Worm (Caenorhabditis elegans): Measurements from ENCODE around the gene C04G6.6.
"Not testable (repeated sequence)": the region's sequence is repeated elsewhere in the genome, so short reads cannot be mapped to it uniquely, and the experiment has no call there.

C04G6.6 gene

DNA sequence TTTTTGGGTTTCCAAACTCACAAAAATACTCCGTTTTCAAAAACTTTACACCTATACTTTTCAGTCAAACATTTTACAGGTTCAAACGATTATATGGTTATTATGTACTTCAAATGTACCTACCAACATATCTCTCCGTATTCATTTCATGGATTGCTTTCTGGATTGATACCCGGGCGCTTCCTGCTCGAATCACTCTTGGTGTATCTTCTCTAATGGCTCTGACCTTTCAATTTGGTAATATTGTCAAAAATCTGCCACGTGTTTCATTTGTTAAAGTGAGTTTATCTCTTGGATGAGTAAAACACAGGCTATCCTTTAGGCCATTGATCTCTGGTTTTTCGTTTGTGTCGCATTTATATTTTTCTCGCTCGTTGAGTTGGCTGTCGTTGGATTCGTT lies 32.3 kb upstream of the C04G6.6 start:
- TF ChIP-seq ceh-83 (GFP tag; optimal IDR thresholded peaks at IDR 0.05) (no peak), drap-1 (GFP tag; optimal IDR thresholded peaks at IDR 0.05) (no peak), ces-1 (GFP tag; optimal IDR thresholded peaks at IDR 0.05) (no peak), mep-1 (tag; optimal IDR thresholded peaks at IDR 0.05) (no peak), mab-5 (tag; optimal IDR thresholded peaks at IDR 0.05) (no peak), elt-3 (tag; optimal IDR thresholded peaks at IDR 0.05) (no peak), zip-8 (tag; optimal IDR thresholded peaks at IDR 0.05) (no peak), nhr-2 (tag; optimal IDR thresholded peaks at IDR 0.05) (no peak), lin-32 (GFP tag; optimal IDR thresholded peaks at IDR 0.05) (no peak), bed-3 (GFP tag; optimal IDR thresholded peaks at IDR 0.05) (no peak), snpc-4 (tag; optimal IDR thresholded peaks at IDR 0.05) (no peak), hlh-1 (tag; optimal IDR thresholded peaks at IDR 0.05) (no peak), lsy-2 (tag; optimal IDR thresholded peaks at IDR 0.05) (no peak), unc-120 (tag; optimal IDR thresholded peaks at IDR 0.05; ENCODE audit: poor library complexity, severe bottlenecking) (no peak), mls-2 (tag; optimal IDR thresholded peaks at IDR 0.05) (no peak), elt-1 (tag; optimal IDR thresholded peaks at IDR 0.05; ENCODE audit: borderline replicate concordance, insufficient read depth) (no peak)

DNA sequence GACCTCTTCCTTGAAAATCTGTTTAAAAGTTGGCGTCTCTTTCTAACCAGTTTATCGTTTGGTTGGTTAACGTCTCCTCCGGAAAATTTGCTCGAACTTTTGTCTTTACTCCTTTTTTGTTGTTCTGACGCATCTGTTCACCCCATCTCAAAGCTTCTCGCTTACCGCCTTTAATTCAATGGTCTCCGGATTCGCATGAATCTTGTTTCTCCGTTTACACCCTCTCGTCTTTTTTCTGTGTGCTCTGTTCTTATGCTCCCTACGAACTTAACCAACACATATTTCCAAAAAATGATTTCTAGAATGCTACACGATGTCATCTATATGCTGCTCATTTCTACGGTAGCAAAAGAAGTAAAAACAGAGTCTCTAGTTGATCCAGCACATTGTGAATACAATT lies 30.5 kb upstream of the C04G6.6 start, which contains the start of gene lgc-56:
Gene lgc-56 (plus strand): TSS at position 301 of the 400 bp plus-strand sequence.
- no peak for TF ChIP-seq lsy-2 (tag; optimal IDR thresholded peaks at IDR 0.05)
- TF ChIP-seq lin-32 (GFP tag; optimal IDR thresholded peaks at IDR 0.05), result no peak
- TF ChIP-seq ztf-11 (tag; optimal IDR thresholded peaks at IDR 0.05), result no peak
- no peak for TF ChIP-seq elt-3 (tag; optimal IDR thresholded peaks at IDR 0.05)
- no peak for TF ChIP-seq ceh-83 (GFP tag; optimal IDR thresholded peaks at IDR 0.05)
- no peak for TF ChIP-seq nhr-12 (tag; optimal IDR thresholded peaks at IDR 0.05)
- TF ChIP-seq sem-2 (GFP tag; optimal IDR thresholded peaks at IDR 0.05), result no peak
- TF ChIP-seq flh-1 (GFP tag; optimal IDR thresholded peaks at IDR 0.05), result no peak
- no peak for TF ChIP-seq unc-62 (GFP tag; optimal IDR thresholded peaks at IDR 0.05)
- TF ChIP-seq M03D4.4 (tag; optimal IDR thresholded peaks at IDR 0.05), result no peak

DNA sequence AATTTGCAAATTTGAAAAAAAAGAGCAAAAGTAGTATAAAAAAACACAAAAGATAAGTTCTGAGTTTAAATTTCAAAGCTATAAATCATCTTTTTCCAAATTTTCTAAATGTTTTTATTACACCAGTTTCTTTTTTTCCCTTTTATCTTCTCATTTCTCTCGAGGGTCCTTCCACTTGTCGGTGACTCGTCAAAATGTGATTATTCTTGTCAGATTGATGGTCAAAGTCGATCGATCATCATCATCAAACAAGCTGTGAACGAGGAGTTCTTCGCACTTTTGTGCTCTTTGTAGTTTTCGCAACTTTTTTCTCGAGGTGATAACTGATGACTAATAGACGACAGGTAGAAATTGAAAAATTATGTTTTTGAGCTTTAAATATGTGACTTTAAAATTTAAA lies 21.1 kb upstream of the C04G6.6 start:
- TF ChIP-seq nhr-12 (tag; optimal IDR thresholded peaks at IDR 0.05) (no peak), unc-62 (GFP tag; optimal IDR thresholded peaks at IDR 0.05) (peak; percentile 86)

DNA sequence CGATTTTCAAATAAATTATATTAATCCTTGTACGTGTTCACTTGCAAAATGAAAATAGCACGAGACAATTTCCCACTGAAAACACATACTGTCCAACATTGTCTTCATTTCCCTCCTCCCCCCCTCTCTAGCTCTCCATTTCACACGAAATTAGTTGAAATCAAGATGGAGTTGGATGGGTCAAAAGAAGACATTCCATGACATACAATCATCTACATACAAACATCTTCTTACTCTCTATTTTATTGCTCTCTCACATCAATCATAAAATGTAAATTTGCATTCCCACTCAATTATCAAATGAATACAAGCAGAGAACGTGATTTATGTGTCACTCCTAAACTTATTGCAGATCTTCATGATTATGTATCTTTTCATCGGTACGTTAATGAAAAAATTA lies 16.2 kb upstream of the C04G6.6 start, which contains the start of gene srsy-1:
Gene srsy-1 (plus strand): TSS at position 301 of the 400 bp plus-strand sequence.
- TF ChIP-seq pha-4 (tag; optimal IDR thresholded peaks at IDR 0.05), result no peak
- no peak for TF ChIP-seq hlh-1 (tag; optimal IDR thresholded peaks at IDR 0.05)
- TF ChIP-seq cnd-1 (tag; optimal IDR thresholded peaks at IDR 0.05), result no peak
- TF ChIP-seq lin-13 (tag; optimal IDR thresholded peaks at IDR 0.05), result no peak
- no peak for TF ChIP-seq unc-62 (GFP tag; optimal IDR thresholded peaks at IDR 0.05)
- no peak for TF ChIP-seq nhr-28 (tag; optimal IDR thresholded peaks at IDR 0.05)
- no peak for TF ChIP-seq nhr-12 (tag; optimal IDR thresholded peaks at IDR 0.05)
- TF ChIP-seq tbx-8 (GFP tag; optimal IDR thresholded peaks at IDR 0.05), result no peak
- TF ChIP-seq flh-1 (GFP tag; optimal IDR thresholded peaks at IDR 0.05), result no peak
- no peak for TF ChIP-seq ztf-11 (tag; optimal IDR thresholded peaks at IDR 0.05)

DNA sequence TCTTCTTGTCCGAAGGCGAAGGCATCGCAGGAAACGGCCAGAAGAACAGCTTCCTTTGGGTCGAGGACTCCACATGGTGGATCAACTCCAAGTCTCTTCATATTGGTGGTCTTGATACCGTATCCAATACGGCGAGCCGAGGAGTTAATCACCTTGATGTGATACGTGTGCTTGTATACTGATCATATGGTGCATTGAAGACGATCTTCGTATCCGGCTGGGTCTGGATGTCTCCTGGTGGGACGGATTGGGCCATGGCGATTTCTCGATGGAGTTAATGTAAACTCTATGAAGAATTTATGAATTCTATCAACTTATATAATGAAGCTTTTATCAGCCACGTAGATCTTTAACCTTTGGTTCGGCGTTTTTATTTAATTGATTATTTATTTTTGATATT lies 15.7 kb upstream of the C04G6.6 start, which contains the start of gene msp-74:
Gene msp-74 (minus strand): TSS at position 101 of the 400 bp plus-strand sequence.
- not testable (repeated sequence) for TF ChIP-seq mep-1, snpc-4, M03D4.4 (tag; optimal IDR thresholded peaks at IDR 0.05)

DNA sequence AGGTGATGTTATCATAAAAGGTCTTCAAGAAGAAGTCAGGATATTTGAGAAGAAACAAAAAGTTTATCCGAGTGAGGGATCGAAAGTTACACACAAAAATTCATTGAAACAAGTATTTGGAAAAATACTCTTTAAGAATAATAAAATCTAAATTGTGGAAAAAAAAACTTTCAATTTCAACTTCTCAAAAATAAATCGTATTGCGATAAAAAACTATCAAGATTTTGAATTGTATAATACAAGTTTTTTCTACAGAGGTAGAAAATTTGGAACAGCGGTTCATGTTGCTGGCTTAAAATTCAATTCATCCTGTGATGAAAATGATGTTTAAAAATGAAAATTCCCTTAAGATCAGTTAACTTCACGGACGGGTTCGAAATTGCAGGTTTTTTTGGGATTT lies 12.5 kb upstream of the C04G6.6 start, which contains the start of gene F09C12.8:
Gene F09C12.8 (plus strand): TSS at position 301 of the 400 bp plus-strand sequence.
- no peak for TF ChIP-seq unc-62 (GFP tag; optimal IDR thresholded peaks at IDR 0.05)
- no peak for TF ChIP-seq tbx-8 (GFP tag; optimal IDR thresholded peaks at IDR 0.05)

DNA sequence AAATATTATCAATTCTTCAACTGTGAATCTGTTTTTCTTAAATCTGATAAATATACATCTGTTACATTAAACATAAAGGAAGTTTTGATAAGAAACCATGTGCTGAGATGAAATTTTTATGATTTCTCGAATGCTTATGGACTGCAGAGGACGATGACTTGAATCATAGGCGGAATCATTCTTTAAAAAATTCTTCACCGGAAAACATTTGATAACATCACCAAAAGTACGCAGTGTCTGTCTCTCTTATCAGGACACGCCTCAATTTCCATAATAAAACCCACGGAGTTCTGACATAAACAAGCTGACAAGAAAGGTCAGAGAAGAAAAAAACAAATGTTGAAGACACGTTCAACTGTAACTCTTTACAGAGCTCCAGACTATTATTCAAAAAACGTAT lies 10.1 kb upstream of the C04G6.6 start, which contains the start of gene F09C12.2:
Gene F09C12.2 (plus strand): TSS at position 320 of the 400 bp plus-strand sequence.
- TF ChIP-seq zip-8 (tag; optimal IDR thresholded peaks at IDR 0.05) (no peak), lin-13 (tag; optimal IDR thresholded peaks at IDR 0.05) (no peak), ces-1 (GFP tag; optimal IDR thresholded peaks at IDR 0.05) (no peak), elt-1 (tag; optimal IDR thresholded peaks at IDR 0.05; ENCODE audit: borderline replicate concordance, insufficient read depth) (no peak), unc-120 (tag; optimal IDR thresholded peaks at IDR 0.05; ENCODE audit: poor library complexity, severe bottlenecking) (no peak), pha-4 (tag; optimal IDR thresholded peaks at IDR 0.05) (no peak), M03D4.4 (tag; optimal IDR thresholded peaks at IDR 0.05) (no peak), sem-2 (GFP tag; optimal IDR thresholded peaks at IDR 0.05) (no peak), nhr-76 (tag; optimal IDR thresholded peaks at IDR 0.05) (no peak), nhr-12 (tag; optimal IDR thresholded peaks at IDR 0.05) (no peak)

Measured in whole organism, mixed stage, embryonic.